Fruit fly (Drosophila melanogaster): Measurements from ENCODE around the gene CG31457.
A peak's percentile ranks its signal among the peaks of the same experiment; 100 is the strongest.

Gene CG31457

dm6 chr3R:23159289-23159956 lies 31.6 kb upstream of the CG31457 start, which contains the start of gene VhaAC39-2 (continued):
- TF ChIP-seq lilli (GFP tag; optimal IDR thresholded peaks at IDR 0.05) (no peak), Dll (GFP tag; IDR thresholded peaks at IDR 0.05; ENCODE audit: partially characterized antibody) (no peak), CG30431 (GFP tag; optimal IDR thresholded peaks at IDR 0.05) (no peak), trem (tag; optimal IDR thresholded peaks at IDR 0.05) (peak; percentile 69), onecut (GFP tag; IDR thresholded peaks at IDR 0.05) (no peak), HLH3B (GFP tag; IDR thresholded peaks at IDR 0.05) (peak; percentile 28; the same call in 1 of the 2 replicates), CG10979 (tag; optimal IDR thresholded peaks at IDR 0.05) (peak; percentile 52), ind (GFP tag; optimal IDR thresholded peaks at IDR 0.05) (no peak), prd (optimal IDR thresholded peaks at IDR 0.05) (no peak), prd (GFP tag; IDR thresholded peaks at IDR 0.05) (no peak), Hmx (GFP tag; optimal IDR thresholded peaks at IDR 0.05) (no peak), CG12219 (GFP tag; optimal IDR thresholded peaks at IDR 0.05) (no peak), tll (GFP tag; optimal IDR thresholded peaks at IDR 0.05) (peak in 1 of 2 experiments; percentile 60), dysf (GFP tag; IDR thresholded peaks at IDR 0.05) (no peak), NC2β (GFP tag; optimal IDR thresholded peaks at IDR 0.05) (no peak), YL-1 (GFP tag; optimal IDR thresholded peaks at IDR 0.05) (no peak), Dfd (GFP tag; optimal IDR thresholded peaks at IDR 0.05) (no peak), btn (GFP tag; optimal IDR thresholded peaks at IDR 0.05) (no peak), CG9797 (GFP tag; optimal IDR thresholded peaks at IDR 0.05) (no peak), zen (tag; optimal IDR thresholded peaks at IDR 0.05) (peak; percentile 6), vnd (GFP tag; IDR thresholded peaks at IDR 0.05; ENCODE audit: partially characterized antibody) (no peak), CG34376 (GFP tag; optimal IDR thresholded peaks at IDR 0.05) (no peak), CG8765 (GFP tag; IDR thresholded peaks at IDR 0.05) (no peak), CkIIα-i1 (GFP tag; IDR thresholded peaks at IDR 0.05) (no peak), tna (GFP tag; IDR thresholded peaks at IDR 0.05; ENCODE audit: partially characterized antibody) (no peak), sens-2 (GFP tag; IDR thresholded peaks at IDR 0.05) (no peak), oc (tag; optimal IDR thresholded peaks at IDR 0.05) (no peak), CG7839 (tag; optimal IDR thresholded peaks at IDR 0.05) (peak; percentile 3), dan (GFP tag; IDR thresholded peaks at IDR 0.05) (no peak), CG32772 (GFP tag; IDR thresholded peaks at IDR 0.05) (no peak), CG7987 (GFP tag; optimal IDR thresholded peaks at IDR 0.05) (no peak), ewg (GFP tag; optimal IDR thresholded peaks at IDR 0.05) (peak; percentile 91), Rfx (GFP tag; IDR thresholded peaks at IDR 0.05) (no peak), CG34422 (GFP tag; IDR thresholded peaks at IDR 0.05) (no peak), gt (GFP tag; IDR thresholded peaks at IDR 0.05) (no peak), CTCF (GFP tag; optimal IDR thresholded peaks at IDR 0.05) (peak; percentile 95), CG17612 (GFP tag; IDR thresholded peaks at IDR 0.05) (no peak), CG4424 (GFP tag; optimal IDR thresholded peaks at IDR 0.05) (no peak), ap (GFP tag; IDR thresholded peaks at IDR 0.05) (no peak), CG10321 (GFP tag; IDR thresholded peaks at IDR 0.05) (no peak; the same call in 1 of the 2 replicates), CG1792 (GFP tag; optimal IDR thresholded peaks at IDR 0.05) (no peak), chif (GFP tag; optimal IDR thresholded peaks at IDR 0.05) (no peak), CG4328 (GFP tag; optimal IDR thresholded peaks at IDR 0.05) (no peak), mam (GFP tag; optimal IDR thresholded peaks at IDR 0.05) (no peak), BtbVII (GFP tag; optimal IDR thresholded peaks at IDR 0.05) (no peak), CG17568 (GFP tag; optimal IDR thresholded peaks at IDR 0.05) (no peak), CG9932 (GFP tag; IDR thresholded peaks at IDR 0.05) (peak; percentile 46; the same call in 1 of the 2 replicates), fd96Cb (tag; optimal IDR thresholded peaks at IDR 0.05) (no peak), Usf (GFP tag; optimal IDR thresholded peaks at IDR 0.05) (no peak), ems (GFP tag; optimal IDR thresholded peaks at IDR 0.05) (no peak), Gug (GFP tag; IDR thresholded peaks at IDR 0.05) (no peak), corto (GFP tag; optimal IDR thresholded peaks at IDR 0.05) (no peak)
